Fruit fly (Drosophila melanogaster) whole organism, prepupa: Measurements from ENCODE around the gene mRpL45.

Experiments
- CG10631 ChIP-seq: fragments of 200-800 bp; sonication (Bioruptor generic); optimal IDR thresholded peaks from 2 replicates; lab custom pipeline; 2016; ENCODE audit warnings: missing biosample characterization, missing genetic modification characterization
- CG10669 ChIP-seq: fragments of 200-800 bp; sonication (Bioruptor generic); optimal IDR thresholded peaks from 3 replicates; lab custom pipeline; 2018; ENCODE audit warnings: missing biosample characterization, mild to moderate bottlenecking, missing genetic modification characterization, moderate library complexity
- CG6854 ChIP-seq: fragments of 200-800 bp; sonication (Bioruptor generic); optimal IDR thresholded peaks from 2 replicates; lab custom pipeline; 2017; ENCODE audit warnings: missing biosample characterization, mild to moderate bottlenecking, missing genetic modification characterization
- Eip75B ChIP-seq: fragments of 200-800 bp; sonication (Bioruptor generic); optimal IDR thresholded peaks from 3 replicates; lab custom pipeline; 2016; ENCODE audit warnings: missing biosample characterization, missing genetic modification characterization
- Gug ChIP-seq: fragments of 200-800 bp; sonication (Bioruptor generic); IDR thresholded peaks from 2 replicates; pipeline ENCODE4 v1.3.6; 2022; ENCODE audit warnings: missing biosample characterization, missing genetic modification characterization
- Hr38 ChIP-seq: sonication (Bioruptor generic); optimal IDR thresholded peaks from 2 replicates; lab custom pipeline; 2016; ENCODE audit warnings: missing biosample characterization, missing genetic modification characterization
- Hr4 ChIP-seq: fragments of 200-800 bp; sonication (Bioruptor generic); optimal IDR thresholded peaks from 3 replicates; lab custom pipeline; 2016; ENCODE audit warnings: missing biosample characterization, missing genetic modification characterization
- OdsH ChIP-seq: fragments of 200-800 bp; sonication (Bioruptor generic); optimal IDR thresholded peaks from 3 replicates; lab custom pipeline; 2016; ENCODE audit warnings: missing biosample characterization, missing genetic modification characterization
- dac ChIP-seq: fragments of 200-800 bp; sonication (Bioruptor generic); optimal IDR thresholded peaks from 2 replicates; lab custom pipeline; 2017; ENCODE audit warnings: missing biosample characterization, mild to moderate bottlenecking, missing genetic modification characterization
- fd85E ChIP-seq: fragments of 200-800 bp; sonication (Bioruptor generic); optimal IDR thresholded peaks from 3 replicates; lab custom pipeline; 2016; ENCODE audit warnings: missing biosample characterization, missing genetic modification characterization
- fkh ChIP-seq: fragments of 200-800 bp; sonication (Bioruptor generic); optimal IDR thresholded peaks from 3 replicates; lab custom pipeline; 2017; ENCODE audit warnings: missing biosample characterization, mild to moderate bottlenecking, missing genetic modification characterization, moderate library complexity
- net ChIP-seq: fragments of 200-800 bp; sonication (Bioruptor generic); optimal IDR thresholded peaks from 3 replicates; lab custom pipeline; 2016; ENCODE audit warnings: missing biosample characterization, missing genetic modification characterization
- ss ChIP-seq, 2 experiments: fragments of 200-800 bp; sonication (Bioruptor generic); optimal IDR thresholded peaks; 2 replicates in 1 of 2; 3 replicates in 1 of 2; lab custom pipeline; 2017 to 2018; ENCODE audit warnings: mild to moderate bottlenecking in 2 of 2, missing biosample characterization in 2 of 2, missing genetic modification characterization in 2 of 2, moderate library complexity in 1 of 2
- vri ChIP-seq: fragments of 200-800 bp; sonication (Bioruptor generic); optimal IDR thresholded peaks from 3 replicates; lab custom pipeline; 2016; ENCODE audit warnings: missing biosample characterization, mild to moderate bottlenecking, missing genetic modification characterization

dm6 chr3R:22609185-22609584 lies 9.1 kb upstream of the mRpL45 start, which contains the start of gene CG13843:
- no peak for TF ChIP-seq CG10669 (GFP tag; lab: Kevin White, UChicago)
- no peak for TF ChIP-seq ss (GFP tag; optimal IDR thresholded peaks at IDR 0.05; lab: Kevin White, UChicago)
- no peak for TF ChIP-seq Hr4
- no peak for TF ChIP-seq CG10631 (GFP tag; lab: Kevin White, UChicago)
- no peak for TF ChIP-seq Hr38 (GFP tag; lab: Kevin White, UChicago)
- no peak for TF ChIP-seq vri (GFP tag; lab: Kevin White, UChicago)
- TF ChIP-seq Gug = no peak
- TF ChIP-seq Eip75B (GFP tag; lab: Kevin White, UChicago) = no peak
- TF ChIP-seq dac (GFP tag; lab: Kevin White, UChicago) = no peak
- no peak for TF ChIP-seq fd85E (GFP tag; lab: Kevin White, UChicago)
- TF ChIP-seq OdsH (GFP tag; lab: Kevin White, UChicago) = no peak
- no peak for TF ChIP-seq CG6854 (GFP tag; lab: Kevin White, UChicago)
- TF ChIP-seq fkh (GFP tag; lab: Kevin White, UChicago) = no peak
- TF ChIP-seq net (GFP tag; lab: Kevin White, UChicago) = no peak
